Fruit fly (Drosophila melanogaster) whole organism, embryonic: ENCODE data around the gene Unc50.

ENCODE experiments used
- Atf6 ChIP-seq: fragments of 200-800 bp; sonication (Bioruptor generic); IDR thresholded peaks from 2 replicates; pipeline ENCODE4 v1.3.6; 2022; ENCODE audit warnings: missing biosample characterization, missing genetic modification characterization
- CG11696 ChIP-seq: fragments of 200-800 bp; sonication (Bioruptor generic); IDR thresholded peaks from 2 replicates; pipeline ENCODE4 v1.3.6; 2022; ENCODE audit warnings: missing biosample characterization, missing genetic modification characterization
- CG12104 ChIP-seq: fragments of 200-800 bp; sonication (Bioruptor generic); optimal IDR thresholded peaks from 3 replicates; lab custom pipeline; 2016; ENCODE audit warnings: missing biosample characterization, missing genetic modification characterization
- CG14710 ChIP-seq: fragments of 200-800 bp; sonication (Bioruptor generic); optimal IDR thresholded peaks from 3 replicates; lab custom pipeline; 2019; ENCODE audit warnings: missing biosample characterization, mild to moderate bottlenecking, missing genetic modification characterization, moderate library complexity
- CG17385 ChIP-seq: fragments of 200-800 bp; sonication (Bioruptor generic); optimal IDR thresholded peaks from 3 replicates; lab custom pipeline; 2018; ENCODE audit warnings: missing biosample characterization, mild to moderate bottlenecking, missing genetic modification characterization
- CG2712 ChIP-seq: fragments of 200-800 bp; optimal IDR thresholded peaks from 3 replicates; lab custom pipeline; 2019; ENCODE audit warnings: missing biosample characterization, mild to moderate bottlenecking, missing genetic modification characterization, moderate library complexity
- CG2889 ChIP-seq: fragments of 200-800 bp; sonication (Bioruptor generic); IDR thresholded peaks from 3 replicates; pipeline ENCODE4 v1.3.6; 2022; ENCODE audit warnings: missing biosample characterization, missing genetic modification characterization
- CG33557 ChIP-seq: fragments of 200-800 bp; sonication (Bioruptor generic); optimal IDR thresholded peaks from 2 replicates; lab custom pipeline; 2019; ENCODE audit warnings: missing biosample characterization, mild to moderate bottlenecking, missing genetic modification characterization, moderate library complexity
- CG3407 ChIP-seq: fragments of 200-800 bp; sonication (Bioruptor generic); optimal IDR thresholded peaks from 2 replicates; lab custom pipeline; 2018; ENCODE audit warnings: missing biosample characterization, mild to moderate bottlenecking, missing genetic modification characterization
- CG42726 ChIP-seq: fragments of 200-800 bp; sonication (Bioruptor generic); IDR thresholded peaks from 2 replicates; pipeline ENCODE4 v1.3.6; 2022; ENCODE audit warnings: missing biosample characterization, missing genetic modification characterization; ENCODE audit not compliant: partially characterized antibody
- CG4424 ChIP-seq: fragments of 200-800 bp; sonication (Bioruptor generic); optimal IDR thresholded peaks from 3 replicates; lab custom pipeline; 2016; ENCODE audit warnings: missing biosample characterization, missing genetic modification characterization
- CG6791 ChIP-seq: fragments of 200-800 bp; sonication (Bioruptor generic); IDR thresholded peaks from 3 replicates; pipeline ENCODE4 v1.3.6; 2022; ENCODE audit warnings: missing biosample characterization, missing genetic modification characterization; ENCODE audit not compliant: partially characterized antibody
- CG8281 ChIP-seq: fragments of 200-800 bp; sonication (Bioruptor generic); optimal IDR thresholded peaks from 2 replicates; lab custom pipeline; 2018; ENCODE audit warnings: missing biosample characterization, mild to moderate bottlenecking, missing genetic modification characterization, moderate library complexity
- CG8944 ChIP-seq: fragments of 200-800 bp; sonication (Bioruptor generic); optimal IDR thresholded peaks from 3 replicates; lab custom pipeline; 2016; ENCODE audit warnings: missing biosample characterization, missing genetic modification characterization
- CG9609 ChIP-seq: fragments of 200-800 bp; sonication (Bioruptor generic); optimal IDR thresholded peaks from 3 replicates; lab custom pipeline; 2016; ENCODE audit warnings: missing biosample characterization, missing genetic modification characterization
- CoRest ChIP-seq: fragments of 200-800 bp; sonication (Bioruptor generic); optimal IDR thresholded peaks from 3 replicates; lab custom pipeline; 2018; ENCODE audit warnings: missing biosample characterization, mild to moderate bottlenecking, missing genetic modification characterization, moderate library complexity
- D ChIP-seq, 2 experiments: fragments of 200-800 bp in 1 of 2; fragments of >200 bp in 1 of 2; sonication (Bioruptor generic) in 1 of 2; optimal IDR thresholded peaks; 2 replicates in 1 of 2; 3 replicates in 1 of 2; lab custom pipeline; 2017; ENCODE audit warnings: mild to moderate bottlenecking in 1 of 2, missing biosample characterization in 1 of 2, missing genetic modification characterization in 1 of 2, missing genetic modification reagents in 1 of 2
- Deaf1 ChIP-seq: fragments of 200-800 bp; optimal IDR thresholded peaks from 3 replicates; lab custom pipeline; 2019; ENCODE audit warnings: missing biosample characterization, mild to moderate bottlenecking, missing genetic modification characterization, moderate library complexity
- Dek ChIP-seq: fragments of 200-800 bp; sonication (Bioruptor generic); optimal IDR thresholded peaks from 3 replicates; lab custom pipeline; 2019; ENCODE audit warnings: missing biosample characterization, mild to moderate bottlenecking, missing genetic modification characterization, moderate library complexity
- MBD-R2 ChIP-seq: fragments of 200-800 bp; sonication (Bioruptor generic); IDR thresholded peaks from 2 replicates; pipeline ENCODE4 v1.3.6; 2022; ENCODE audit warnings: missing biosample characterization, missing genetic modification characterization
- Max ChIP-seq: fragments of 200-800 bp; sonication (Bioruptor generic); optimal IDR thresholded peaks from 2 replicates; lab custom pipeline; 2016; ENCODE audit warnings: missing biosample characterization, mild to moderate bottlenecking, missing genetic modification characterization
- Meics ChIP-seq: fragments of 200-800 bp; sonication (Bioruptor generic); optimal IDR thresholded peaks from 2 replicates; lab custom pipeline; 2017; ENCODE audit warnings: missing biosample characterization, mild to moderate bottlenecking, missing genetic modification characterization
- Mes4 ChIP-seq: fragments of 200-800 bp; sonication (Bioruptor generic); optimal IDR thresholded peaks from 2 replicates; lab custom pipeline; 2016; ENCODE audit warnings: missing biosample characterization, missing genetic modification characterization
- NC2α ChIP-seq: fragments of 200-800 bp; sonication (Bioruptor generic); optimal IDR thresholded peaks from 2 replicates; lab custom pipeline; 2016; ENCODE audit warnings: missing biosample characterization, missing genetic modification characterization
- Oaz ChIP-seq: fragments of 200-800 bp; sonication (Bioruptor generic); IDR thresholded peaks from 2 replicates; pipeline ENCODE4 v1.3.6; 2022; ENCODE audit warnings: missing biosample characterization, missing genetic modification characterization
- Side ChIP-seq: fragments of 200-800 bp; sonication (Bioruptor generic); optimal IDR thresholded peaks from 2 replicates; lab custom pipeline; 2016; ENCODE audit warnings: missing biosample characterization, missing genetic modification characterization
- Sin3A ChIP-seq: fragments of >200 bp; optimal IDR thresholded peaks from 2 replicates; lab custom pipeline; 2018
- Xrp1 ChIP-seq: fragments of 200-800 bp; sonication (Bioruptor generic); IDR thresholded peaks from 2 replicates; pipeline ENCODE4 v1.3.6; 2022; ENCODE audit warnings: missing biosample characterization, missing genetic modification characterization
- abd-A ChIP-seq: fragments of 200-800 bp; sonication (Bioruptor generic); optimal IDR thresholded peaks from 3 replicates; lab custom pipeline; 2019; ENCODE audit warnings: missing biosample characterization, mild to moderate bottlenecking, missing genetic modification characterization, moderate library complexity
- bsh ChIP-seq, 2 experiments: fragments of 200-800 bp; sonication (Bioruptor generic); optimal IDR thresholded peaks; 2 replicates each; lab custom pipeline; 2017 to 2018; ENCODE audit warnings: mild to moderate bottlenecking in 2 of 2, missing biosample characterization in 2 of 2, missing genetic modification characterization in 2 of 2, moderate library complexity in 1 of 2
- cad ChIP-seq: fragments of >200 bp; optimal IDR thresholded peaks from 2 replicates; lab custom pipeline; 2017; ENCODE audit warnings: missing biosample characterization, missing genetic modification characterization
- dm ChIP-seq: fragments of 200-800 bp; sonication (Bioruptor generic); optimal IDR thresholded peaks from 3 replicates; lab custom pipeline; 2016; ENCODE audit warnings: missing biosample characterization, missing genetic modification characterization
- emc ChIP-seq: fragments of 200-800 bp; sonication (Bioruptor generic); optimal IDR thresholded peaks from 2 replicates; lab custom pipeline; 2016; ENCODE audit warnings: missing biosample characterization, missing genetic modification characterization
- eve ChIP-seq, 2 experiments: fragments of >200 bp; optimal IDR thresholded peaks; 2 replicates each; lab custom pipeline; 2017; ENCODE audit warnings: missing biosample characterization in 2 of 2, missing genetic modification characterization in 2 of 2
- fd102C ChIP-seq: fragments of 200-800 bp; sonication (Bioruptor generic); optimal IDR thresholded peaks from 2 replicates; lab custom pipeline; 2018; ENCODE audit warnings: missing biosample characterization, mild to moderate bottlenecking, missing genetic modification characterization, moderate library complexity
- fd3F ChIP-seq: fragments of 200-800 bp; sonication (Bioruptor generic); optimal IDR thresholded peaks from 2 replicates; lab custom pipeline; 2018; ENCODE audit warnings: missing biosample characterization, mild to moderate bottlenecking, missing genetic modification characterization, moderate library complexity
- her ChIP-seq: fragments of 200-800 bp; sonication (Bioruptor generic); optimal IDR thresholded peaks from 2 replicates; lab custom pipeline; 2016; ENCODE audit warnings: missing biosample characterization, missing genetic modification characterization
- lov ChIP-seq, 2 experiments: fragments of 200-800 bp in 1 of 2; fragments of >200 bp in 1 of 2; sonication (Bioruptor generic) in 1 of 2; IDR thresholded peaks in 1 of 2; optimal IDR thresholded peaks in 1 of 2; 2 replicates in 1 of 2; 3 replicates in 1 of 2; pipeline versions ENCODE4 v1.3.6 to Lab custom; 2017 to 2022; ENCODE audit warnings: missing biosample characterization in 1 of 2, missing genetic modification characterization in 1 of 2
- mam ChIP-seq: fragments of 200-800 bp; sonication (Bioruptor generic); optimal IDR thresholded peaks from 3 replicates; lab custom pipeline; 2016; ENCODE audit warnings: missing biosample characterization, missing genetic modification characterization
- oc ChIP-seq: fragments of 200-800 bp; sonication (Bioruptor generic); optimal IDR thresholded peaks from 2 replicates; lab custom pipeline; 2018; ENCODE audit warnings: missing biosample characterization, mild to moderate bottlenecking, missing genetic modification characterization, moderate library complexity
- pum ChIP-seq: fragments of 200-800 bp; sonication (Bioruptor generic); optimal IDR thresholded peaks from 2 replicates; lab custom pipeline; 2016; ENCODE audit warnings: missing biosample characterization, missing genetic modification characterization
- ranshi ChIP-seq: fragments of 200-800 bp; sonication (Bioruptor generic); IDR thresholded peaks from 2 replicates; pipeline ENCODE4 v1.3.6; 2022; ENCODE audit warnings: missing biosample characterization, missing genetic modification characterization
- run ChIP-seq: fragments of 200-800 bp; sonication (Bioruptor generic); optimal IDR thresholded peaks from 3 replicates; lab custom pipeline; 2018; ENCODE audit warnings: missing biosample characterization, mild to moderate bottlenecking, missing genetic modification characterization
- salm ChIP-seq: fragments of 200-800 bp; sonication (Bioruptor generic); optimal IDR thresholded peaks from 2 replicates; lab custom pipeline; 2018; ENCODE audit warnings: missing biosample characterization, mild to moderate bottlenecking, missing genetic modification characterization
- sna ChIP-seq: fragments of 200-800 bp; sonication (Bioruptor generic); IDR thresholded peaks from 2 replicates; pipeline ENCODE4 v1.3.6; 2022; ENCODE audit warnings: missing biosample characterization, missing genetic modification characterization; ENCODE audit not compliant: partially characterized antibody
- ssp ChIP-seq: fragments of 200-800 bp; sonication (Bioruptor generic); IDR thresholded peaks from 2 replicates; pipeline ENCODE4 v1.3.6; 2022; ENCODE audit warnings: missing biosample characterization, missing genetic modification characterization
- trem ChIP-seq: fragments of 200-800 bp; optimal IDR thresholded peaks from 3 replicates; lab custom pipeline; 2019; ENCODE audit warnings: missing biosample characterization, mild to moderate bottlenecking, missing genetic modification characterization, moderate library complexity
- usp ChIP-seq: fragments of >200 bp; optimal IDR thresholded peaks from 2 replicates; lab custom pipeline; 2017; ENCODE audit warnings: missing biosample characterization, missing genetic modification characterization
- wek ChIP-seq: fragments of 200-800 bp; sonication (Bioruptor generic); optimal IDR thresholded peaks from 3 replicates; lab custom pipeline; 2018; ENCODE audit warnings: missing biosample characterization, mild to moderate bottlenecking, missing genetic modification characterization, moderate library complexity
- z ChIP-seq: fragments of 200-800 bp; sonication (Bioruptor generic); IDR thresholded peaks from 3 replicates; pipeline ENCODE4 v1.3.6; 2022; ENCODE audit warnings: missing biosample characterization, missing genetic modification characterization

Unc50 gene

DNA sequence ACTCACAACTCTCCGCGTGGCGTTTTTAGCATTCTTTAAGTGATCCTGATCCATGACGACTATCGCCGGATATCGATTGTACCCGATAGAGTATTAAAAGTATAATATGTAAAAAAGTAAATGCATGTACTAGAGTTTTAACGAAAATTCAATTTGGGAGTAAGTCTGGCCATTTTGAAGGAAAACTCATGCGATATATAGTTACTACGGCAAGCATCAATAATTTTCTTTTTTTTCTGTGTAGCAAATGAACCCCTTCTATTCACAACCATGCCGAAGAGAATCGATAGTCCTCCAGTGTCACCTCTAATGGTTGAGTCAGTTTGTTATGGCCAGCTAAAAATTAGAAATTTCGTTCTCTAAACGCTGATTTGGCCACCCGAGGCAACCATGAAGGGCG, 23.7 kb downstream of the Unc50 start, which contains the start of the genes Sys1 and Dhod (continued):
- TF ChIP-seq run (tag; lab: Kevin White, UChicago) (no peak), mam (GFP tag; lab: Kevin White, UChicago) (peak; percentile 81), Xrp1 (GFP tag; lab: Robert Waterston, UW) (peak; percentile 69), cad (no peak), ranshi (GFP tag; lab: Robert Waterston, UW) (0 out of 2 replicates have a peak, but pooled peaks have one; percentile 35), Dek (tag; lab: Kevin White, UChicago) (peak; percentile 20), trem (tag; lab: Kevin White, UChicago) (peak; percentile 77), ssp (GFP tag; lab: Robert Waterston, UW) (peak; percentile 58), CG9609 (peak; percentile 67), CG2889 (GFP tag; lab: Robert Waterston, UW) (peak; percentile 44; the same call in 2 of the 3 replicates), dm (peak; percentile 58), MBD-R2 (peak; percentile 85), Deaf1 (peak; percentile 2), CG11696 (GFP tag; lab: Robert Waterston, UW) (no peak), CG33557 (peak; percentile 28), usp (no peak), oc (tag; lab: Kevin White, UChicago) (peak; percentile 18), CG17385 (GFP tag; lab: Kevin White, UChicago) (peak; percentile 28), wek (GFP tag; lab: Kevin White, UChicago) (no peak), eve (GFP tag; optimal IDR thresholded peaks at IDR 0.05; lab: Kevin White, UChicago) (no peak), abd-A (no peak), CG8281 (tag; lab: Kevin White, UChicago) (no peak), pum (GFP tag; lab: Kevin White, UChicago) (peak; percentile 49), bsh (GFP tag; optimal IDR thresholded peaks at IDR 0.05; lab: Kevin White, UChicago) (peak in 1 of 2 experiments; percentile 53), sna (peak; percentile 72; the same call in 1 of the 2 replicates), CG3407 (GFP tag; lab: Kevin White, UChicago) (no peak), CG4424 (GFP tag; lab: Kevin White, UChicago) (peak; percentile 70), CG14710 (tag; lab: Kevin White, UChicago) (peak; percentile 73), CoRest (tag; lab: Kevin White, UChicago) (peak; percentile 50), Side (GFP tag; lab: Kevin White, UChicago) (peak; percentile 34), fd102C (GFP tag; lab: Kevin White, UChicago) (no peak), Meics (GFP tag; lab: Kevin White, UChicago) (peak; percentile 57), Mes4 (GFP tag; lab: Kevin White, UChicago) (no peak), emc (GFP tag; lab: Kevin White, UChicago) (peak; percentile 29), her (GFP tag; lab: Kevin White, UChicago) (peak; percentile 60), Max (peak; percentile 69), z (GFP tag; lab: Robert Waterston, UW) (no peak), Atf6 (GFP tag; lab: Robert Waterston, UW) (peak; percentile 58), NC2α (GFP tag; lab: Kevin White, UChicago) (no peak), salm (no peak), lov (optimal IDR thresholded peaks at IDR 0.05; lab: Kevin White, UChicago) (no peak), lov (GFP tag; IDR thresholded peaks at IDR 0.05; lab: Robert Waterston, UW) (0 out of 3 replicates have a peak, but pooled peaks have one; percentile 10), Oaz (GFP tag; lab: Robert Waterston, UW) (no peak), CG12104 (no peak), D (optimal IDR thresholded peaks at IDR 0.05; lab: Kevin White, UChicago) (no peak), D (GFP tag; optimal IDR thresholded peaks at IDR 0.05; lab: Kevin White, UChicago) (no peak), CG2712 (tag; lab: Kevin White, UChicago) (peak; percentile 74), CG6791 (GFP tag; lab: Robert Waterston, UW) (peak; percentile 72; the same call in 2 of the 3 replicates), Sin3A (lab: Kevin White, UChicago) (peak; percentile 45), CG42726 (GFP tag; lab: Robert Waterston, UW) (no peak), fd3F (GFP tag; lab: Kevin White, UChicago) (peak; percentile 38), CG8944 (peak; percentile 62)
